Fruit fly (Drosophila melanogaster) whole organism, embryonic: ENCODE data around the gene CG42795.

Experiments
- Antp ChIP-seq: fragments of 200-800 bp; sonication (Bioruptor generic); optimal IDR thresholded peaks from 3 replicates; lab custom pipeline; 2016; ENCODE audit warnings: missing biosample characterization, missing genetic modification characterization
- Atf-2 ChIP-seq: fragments of 200-800 bp; sonication (Bioruptor generic); optimal IDR thresholded peaks from 2 replicates; lab custom pipeline; 2016; ENCODE audit warnings: missing biosample characterization, missing genetic modification characterization
- B-H1 ChIP-seq: fragments of 200-800 bp; sonication (Bioruptor generic); IDR thresholded peaks from 3 replicates; pipeline ENCODE4 v1.3.6; 2022; ENCODE audit warnings: missing biosample characterization, missing genetic modification characterization
- CG10565 ChIP-seq: fragments of 200-800 bp; sonication (Bioruptor generic); optimal IDR thresholded peaks from 3 replicates; lab custom pipeline; 2016; ENCODE audit warnings: missing biosample characterization, mild to moderate bottlenecking, missing genetic modification characterization
- CG15073 ChIP-seq: fragments of 200-800 bp; sonication (Bioruptor generic); optimal IDR thresholded peaks from 2 replicates; lab custom pipeline; 2016; ENCODE audit warnings: missing biosample characterization, missing genetic modification characterization
- CG1647 ChIP-seq: fragments of 200-800 bp; sonication (Bioruptor generic); optimal IDR thresholded peaks from 3 replicates; lab custom pipeline; 2016; ENCODE audit warnings: missing biosample characterization, missing genetic modification characterization
- CG3281 ChIP-seq: fragments of 200-800 bp; sonication (Bioruptor generic); optimal IDR thresholded peaks from 3 replicates; lab custom pipeline; 2017; ENCODE audit warnings: missing biosample characterization, mild to moderate bottlenecking, missing genetic modification characterization
- CG33557 ChIP-seq: fragments of 200-800 bp; sonication (Bioruptor generic); optimal IDR thresholded peaks from 2 replicates; lab custom pipeline; 2019; ENCODE audit warnings: missing biosample characterization, mild to moderate bottlenecking, missing genetic modification characterization, moderate library complexity
- CG34422 ChIP-seq: fragments of 200-800 bp; sonication (Bioruptor generic); IDR thresholded peaks from 3 replicates; pipeline ENCODE4 v1.3.6; 2022; ENCODE audit warnings: missing biosample characterization, missing genetic modification characterization
- CG5180 ChIP-seq: fragments of 200-800 bp; sonication (Bioruptor generic); optimal IDR thresholded peaks from 3 replicates; lab custom pipeline; 2017; ENCODE audit warnings: missing biosample characterization, missing genetic modification characterization, mild to moderate bottlenecking, moderate library complexity, missing genetic modification reagents
- CG7271 ChIP-seq: fragments of 200-800 bp; sonication (Bioruptor generic); optimal IDR thresholded peaks from 2 replicates; lab custom pipeline; 2018; ENCODE audit warnings: missing biosample characterization, mild to moderate bottlenecking, missing genetic modification characterization, moderate library complexity
- CG7963 ChIP-seq: fragments of 200-800 bp; sonication (Bioruptor generic); IDR thresholded peaks from 3 replicates; pipeline ENCODE4 v1.3.6; 2022; ENCODE audit warnings: missing biosample characterization, missing genetic modification characterization; ENCODE audit not compliant: partially characterized antibody
- CG8388 ChIP-seq: fragments of 200-800 bp; sonication (Bioruptor generic); optimal IDR thresholded peaks from 2 replicates; lab custom pipeline; 2019; ENCODE audit warnings: missing biosample characterization, mild to moderate bottlenecking, missing genetic modification characterization, moderate library complexity
- CG9876 ChIP-seq: fragments of 200-800 bp; sonication (Bioruptor generic); optimal IDR thresholded peaks from 2 replicates; lab custom pipeline; 2016; ENCODE audit warnings: missing biosample characterization, missing genetic modification characterization
- Dfd ChIP-seq, 2 experiments: fragments of >200 bp; optimal IDR thresholded peaks; 2 replicates each; lab custom pipeline; 2017; ENCODE audit warnings: missing biosample characterization in 2 of 2, missing genetic modification characterization in 2 of 2
- E2f2 ChIP-seq: fragments of 200-800 bp; sonication (Bioruptor generic); IDR thresholded peaks from 2 replicates; pipeline ENCODE4 v1.3.6; 2022; ENCODE audit warnings: missing biosample characterization, missing genetic modification characterization
- GATAe ChIP-seq: fragments of 200-800 bp; sonication (Bioruptor generic); conservative IDR thresholded peaks from 2 replicates; pipeline ENCODE4 v1.3.6; 2022; ENCODE audit warnings: missing biosample characterization, missing genetic modification characterization
- Gug ChIP-seq: fragments of 200-800 bp; sonication (Bioruptor generic); IDR thresholded peaks from 4 replicates; pipeline ENCODE4 v1.3.6; 2022; ENCODE audit warnings: missing biosample characterization, missing genetic modification characterization
- H2.0 ChIP-seq: fragments of 200-800 bp; sonication (Bioruptor generic); IDR thresholded peaks from 2 replicates; pipeline ENCODE4 v1.3.6; 2022; ENCODE audit warnings: missing biosample characterization, missing genetic modification characterization
- HLHmδ ChIP-seq: fragments of 200-800 bp; sonication (Bioruptor generic); optimal IDR thresholded peaks from 2 replicates; lab custom pipeline; 2018; ENCODE audit warnings: missing biosample characterization, mild to moderate bottlenecking, missing genetic modification characterization, moderate library complexity
- Mes4 ChIP-seq: fragments of 200-800 bp; sonication (Bioruptor generic); optimal IDR thresholded peaks from 2 replicates; lab custom pipeline; 2016; ENCODE audit warnings: missing biosample characterization, missing genetic modification characterization
- Oaz ChIP-seq: fragments of 200-800 bp; sonication (Bioruptor generic); IDR thresholded peaks from 2 replicates; pipeline ENCODE4 v1.3.6; 2022; ENCODE audit warnings: missing biosample characterization, missing genetic modification characterization
- Optix ChIP-seq: fragments of 200-800 bp; sonication (Bioruptor generic); IDR thresholded peaks from 3 replicates; pipeline ENCODE4 v1.3.6; 2022; ENCODE audit warnings: missing biosample characterization, missing genetic modification characterization
- Ravus ChIP-seq: fragments of 200-800 bp; sonication (Bioruptor generic); IDR thresholded peaks from 2 replicates; pipeline ENCODE4 v1.3.6; 2022; ENCODE audit warnings: missing biosample characterization, missing genetic modification characterization
- Vsx1 ChIP-seq: fragments of 200-800 bp; sonication (Bioruptor generic); optimal IDR thresholded peaks from 2 replicates; lab custom pipeline; 2017; ENCODE audit warnings: missing biosample characterization, mild to moderate bottlenecking, missing genetic modification characterization, missing genetic modification reagents
- YL-1 ChIP-seq: fragments of 200-800 bp; sonication (Bioruptor generic); optimal IDR thresholded peaks from 3 replicates; lab custom pipeline; 2017; ENCODE audit warnings: missing biosample characterization, mild to moderate bottlenecking, missing genetic modification characterization
- ac ChIP-seq: fragments of 200-800 bp; sonication (Bioruptor generic); optimal IDR thresholded peaks from 3 replicates; lab custom pipeline; 2017; ENCODE audit warnings: missing biosample characterization, mild to moderate bottlenecking, missing genetic modification characterization
- bigmax ChIP-seq: fragments of 200-800 bp; sonication (Bioruptor generic); optimal IDR thresholded peaks from 2 replicates; lab custom pipeline; 2018; ENCODE audit warnings: missing biosample characterization, mild to moderate bottlenecking, missing genetic modification characterization
- cas ChIP-seq: fragments of 200-800 bp; sonication (Bioruptor generic); IDR thresholded peaks from 2 replicates; pipeline ENCODE4 v1.3.6; 2022; ENCODE audit warnings: missing biosample characterization, missing genetic modification characterization
- cg ChIP-seq: fragments of 200-800 bp; sonication (Bioruptor generic); optimal IDR thresholded peaks from 3 replicates; lab custom pipeline; 2019; ENCODE audit warnings: missing biosample characterization, mild to moderate bottlenecking, missing genetic modification characterization, moderate library complexity
- esg ChIP-seq: fragments of 200-800 bp; sonication (Bioruptor generic); conservative IDR thresholded peaks from 2 replicates; pipeline ENCODE4 v1.3.6; 2022; ENCODE audit warnings: missing biosample characterization, missing genetic modification characterization
- exex ChIP-seq: fragments of 200-800 bp; sonication (Bioruptor generic); optimal IDR thresholded peaks from 4 replicates; lab custom pipeline; 2018; ENCODE audit warnings: missing biosample characterization, mild to moderate bottlenecking, missing genetic modification characterization, moderate library complexity
- fru ChIP-seq: fragments of >200 bp; optimal IDR thresholded peaks from 2 replicates; lab custom pipeline; 2017
- insv ChIP-seq, 2 experiments: fragments of 200-800 bp; sonication (Bioruptor generic); optimal IDR thresholded peaks; 3 replicates each; lab custom pipeline; 2016 to 2018; ENCODE audit warnings: missing biosample characterization in 2 of 2, missing genetic modification characterization in 2 of 2
- klu ChIP-seq: fragments of 200-800 bp; sonication (Bioruptor generic); IDR thresholded peaks from 2 replicates; pipeline ENCODE4 v1.3.6; 2022; ENCODE audit warnings: missing biosample characterization, missing genetic modification characterization
- lov ChIP-seq, 2 experiments: fragments of 200-800 bp in 1 of 2; fragments of >200 bp in 1 of 2; sonication (Bioruptor generic) in 1 of 2; IDR thresholded peaks in 1 of 2; optimal IDR thresholded peaks in 1 of 2; 2 replicates in 1 of 2; 3 replicates in 1 of 2; pipeline versions ENCODE4 v1.3.6 to Lab custom; 2017 to 2022; ENCODE audit warnings: missing biosample characterization in 1 of 2, missing genetic modification characterization in 1 of 2
- nerfin-2 ChIP-seq: fragments of 200-800 bp; sonication (Bioruptor generic); IDR thresholded peaks from 2 replicates; pipeline ENCODE4 v1.3.6; 2022; ENCODE audit warnings: missing biosample characterization, missing genetic modification characterization; ENCODE audit not compliant: partially characterized antibody
- phol ChIP-seq: fragments of 200-800 bp; sonication (Bioruptor generic); optimal IDR thresholded peaks from 3 replicates; lab custom pipeline; 2018; ENCODE audit warnings: missing biosample characterization, mild to moderate bottlenecking, missing genetic modification characterization, moderate library complexity
- pum ChIP-seq: fragments of 200-800 bp; sonication (Bioruptor generic); optimal IDR thresholded peaks from 2 replicates; lab custom pipeline; 2016; ENCODE audit warnings: missing biosample characterization, missing genetic modification characterization
- pzg ChIP-seq: fragments of 200-800 bp; sonication (Bioruptor generic); optimal IDR thresholded peaks from 3 replicates; lab custom pipeline; 2018; ENCODE audit warnings: missing biosample characterization, mild to moderate bottlenecking, missing genetic modification characterization, moderate library complexity
- ranshi ChIP-seq: fragments of 200-800 bp; sonication (Bioruptor generic); IDR thresholded peaks from 2 replicates; pipeline ENCODE4 v1.3.6; 2022; ENCODE audit warnings: missing biosample characterization, missing genetic modification characterization
- schlank ChIP-seq: fragments of 200-800 bp; sonication (Bioruptor generic); optimal IDR thresholded peaks from 2 replicates; lab custom pipeline; 2018; ENCODE audit warnings: missing biosample characterization, mild to moderate bottlenecking, missing genetic modification characterization
- sima ChIP-seq: fragments of 200-800 bp; sonication (Bioruptor generic); optimal IDR thresholded peaks from 2 replicates; lab custom pipeline; 2016; ENCODE audit warnings: missing biosample characterization, missing genetic modification characterization
- slp2 ChIP-seq: fragments of 200-800 bp; sonication (Bioruptor generic); optimal IDR thresholded peaks from 2 replicates; lab custom pipeline; 2016; ENCODE audit warnings: missing biosample characterization, missing genetic modification characterization
- so ChIP-seq: fragments of 200-800 bp; sonication (Bioruptor generic); IDR thresholded peaks from 3 replicates; pipeline ENCODE4 v1.3.6; 2022; ENCODE audit warnings: missing biosample characterization, missing genetic modification characterization
- sqz ChIP-seq: fragments of 200-800 bp; sonication (Bioruptor generic); optimal IDR thresholded peaks from 3 replicates; lab custom pipeline; 2018; ENCODE audit warnings: missing biosample characterization, mild to moderate bottlenecking, missing genetic modification characterization
- sr ChIP-seq: fragments of 200-800 bp; sonication (Bioruptor generic); IDR thresholded peaks from 3 replicates; pipeline ENCODE4 v1.3.6; 2022; ENCODE audit warnings: missing biosample characterization, missing genetic modification characterization
- tap ChIP-seq: fragments of 200-800 bp; optimal IDR thresholded peaks from 3 replicates; lab custom pipeline; 2019; ENCODE audit warnings: missing biosample characterization, mild to moderate bottlenecking, missing genetic modification characterization, moderate library complexity
- yki ChIP-seq: fragments of >200 bp; optimal IDR thresholded peaks from 3 replicates; lab custom pipeline; 2018

CG42795 gene

dm6 chr3R:10268101-10268864 lies 42.8 kb downstream of the CG42795 start (continued):
- TF ChIP-seq CG3281 (peak; percentile 91), Gug (GFP tag; lab: Robert Waterston, UW) (peak; percentile 71; the same call in 3 of the 4 replicates), CG7271 (no peak), GATAe (0 out of 2 replicates have a peak, but pooled peaks have one; percentile 12), B-H1 (peak; percentile 58), ranshi (GFP tag; lab: Robert Waterston, UW) (peak; percentile 47), CG8388 (GFP tag; lab: Kevin White, UChicago) (peak; percentile 84), insv (GFP tag; optimal IDR thresholded peaks at IDR 0.05; lab: Kevin White, UChicago) (peak in 1 of 2 experiments; percentile 5), schlank (tag; lab: Kevin White, UChicago) (peak; percentile 59), CG34422 (GFP tag; lab: Robert Waterston, UW) (peak; percentile 53; the same call in 2 of the 3 replicates), nerfin-2 (GFP tag; lab: Robert Waterston, UW) (peak; percentile 31; the same call in 1 of the 2 replicates), Mes4 (GFP tag; lab: Kevin White, UChicago) (peak; percentile 62), pzg (GFP tag; lab: Kevin White, UChicago) (no peak), yki (lab: Kevin White, UChicago) (no peak), fru (no peak), H2.0 (peak; percentile 60; the same call in 1 of the 2 replicates), exex (peak; percentile 80), Antp (GFP tag; lab: Kevin White, UChicago) (peak; percentile 16), HLHmδ (GFP tag; lab: Kevin White, UChicago) (no peak), bigmax (GFP tag; lab: Kevin White, UChicago) (no peak), Atf-2 (peak; percentile 77), CG1647 (GFP tag; lab: Kevin White, UChicago) (peak; percentile 52), CG33557 (GFP tag; lab: Kevin White, UChicago) (no peak), slp2 (GFP tag; lab: Kevin White, UChicago) (peak; percentile 81), klu (peak; percentile 58; the same call in 1 of the 2 replicates), CG7963 (GFP tag; lab: Robert Waterston, UW) (no peak), sima (peak; percentile 44), Ravus (GFP tag; lab: Robert Waterston, UW) (peak; percentile 35), Vsx1 (GFP tag; lab: Kevin White, UChicago) (peak; percentile 68), YL-1 (GFP tag; lab: Kevin White, UChicago) (peak; percentile 19), CG15073 (GFP tag; lab: Kevin White, UChicago) (peak; percentile 3), CG10565 (GFP tag; lab: Kevin White, UChicago) (peak; percentile 45), tap (tag; lab: Kevin White, UChicago) (peak; percentile 77), sr (GFP tag; lab: Robert Waterston, UW) (peak; percentile 92), CG9876 (GFP tag; lab: Kevin White, UChicago) (peak; percentile 20), phol (peak; percentile 87), sqz (GFP tag; lab: Kevin White, UChicago) (peak; percentile 69), Optix (GFP tag; lab: Robert Waterston, UW) (0 out of 3 replicates have a peak, but pooled peaks have one; percentile 9), ac (no peak), lov (optimal IDR thresholded peaks at IDR 0.05; lab: Kevin White, UChicago) (no peak), lov (GFP tag; IDR thresholded peaks at IDR 0.05; lab: Robert Waterston, UW) (no peak), esg (peak; percentile 73), pum (peak; percentile 76), so (GFP tag; lab: Robert Waterston, UW) (peak; percentile 74; the same call in 1 of the 3 replicates), Dfd (GFP tag; optimal IDR thresholded peaks at IDR 0.05; lab: Kevin White, UChicago) (no peak), cg (GFP tag; lab: Kevin White, UChicago) (peak; percentile 44), Oaz (GFP tag; lab: Robert Waterston, UW) (peak; percentile 62), CG5180 (GFP tag; lab: Kevin White, UChicago) (peak; percentile 63), E2f2 (GFP tag; lab: Robert Waterston, UW) (peak; percentile 49), cas (GFP tag; lab: Robert Waterston, UW) (no peak)
